Fruit fly (Drosophila melanogaster) ovary, adult (tissue): ENCODE measurements around the gene CG14947.
A peak's percentile ranks its signal among the peaks of the same experiment; 100 is the strongest.

ENCODE experiments used
- CG17801 ChIP-seq: fragments of 200-800 bp; optimal IDR thresholded peaks from 2 replicates; lab custom pipeline; 2019; ENCODE audit warnings: missing biosample characterization, mild to moderate bottlenecking, missing genetic modification characterization, moderate library complexity; ENCODE audit not compliant: partially characterized antibody

The CG14947 gene

DNA sequence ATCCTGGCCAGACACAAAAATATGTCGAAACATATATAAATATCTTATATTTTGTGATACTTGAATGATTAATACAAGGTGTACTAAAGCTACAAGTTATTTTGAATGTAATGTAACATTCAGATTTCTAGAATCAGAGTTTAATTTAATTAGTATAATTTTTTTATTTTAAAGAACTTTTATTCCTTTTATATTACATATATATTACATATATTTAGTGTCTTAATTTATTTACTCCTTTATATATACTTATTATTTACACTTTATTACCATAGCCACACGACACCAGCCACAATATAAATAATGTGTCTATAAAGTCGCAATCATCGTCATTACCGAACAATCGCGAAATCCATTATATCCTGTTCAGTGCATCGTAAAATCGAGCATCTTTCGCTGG, 15.6 kb downstream of the CG14947 start, which contains the start of gene Pex19:
Gene Pex19, plus strand, starts transcription at position 301 of the 400 bp plus-strand sequence.
- no peak for TF ChIP-seq CG17801

DNA sequence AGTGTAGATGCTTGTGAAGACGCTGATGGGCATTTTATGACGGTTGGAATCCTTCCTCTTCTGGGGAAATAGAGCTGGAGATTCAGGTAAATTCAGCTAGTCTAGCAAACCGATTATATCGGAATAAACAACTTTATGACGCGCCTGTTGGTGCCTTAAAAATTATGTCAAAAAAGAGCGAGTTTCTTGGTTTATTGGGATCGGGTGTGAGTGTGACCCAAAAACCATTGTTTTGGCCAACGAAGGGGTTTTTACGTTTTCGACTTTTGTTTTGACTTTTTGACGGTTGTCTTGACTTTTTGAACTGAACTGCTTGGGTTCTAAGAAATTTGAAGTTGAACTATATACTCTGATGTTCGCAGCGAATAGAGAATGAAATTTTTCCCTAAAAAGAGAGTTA, 16.1 kb downstream of the CG14947 start:
- TF ChIP-seq CG17801: no peak

DNA sequence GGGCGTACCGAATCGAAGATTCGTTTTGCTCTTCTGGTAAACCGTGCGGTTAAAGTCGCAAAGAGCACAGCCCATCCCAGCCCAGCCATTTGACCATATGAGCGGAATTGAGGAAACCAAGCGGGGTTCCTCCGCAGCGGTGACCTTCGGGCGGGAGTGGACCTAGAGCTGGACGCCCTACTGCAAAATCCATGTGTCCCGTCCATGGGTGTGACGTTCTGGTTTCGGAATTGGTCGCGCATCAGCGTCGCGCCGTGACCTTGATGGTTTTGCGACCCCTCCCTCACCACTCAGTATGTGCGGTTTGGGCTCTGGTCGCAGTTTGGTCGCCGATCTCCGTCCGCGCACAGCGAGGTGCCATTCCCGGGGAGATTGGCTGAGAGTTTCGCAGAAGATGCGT, 16.8 kb downstream of the CG14947 start:
- no peak for TF ChIP-seq CG17801

DNA sequence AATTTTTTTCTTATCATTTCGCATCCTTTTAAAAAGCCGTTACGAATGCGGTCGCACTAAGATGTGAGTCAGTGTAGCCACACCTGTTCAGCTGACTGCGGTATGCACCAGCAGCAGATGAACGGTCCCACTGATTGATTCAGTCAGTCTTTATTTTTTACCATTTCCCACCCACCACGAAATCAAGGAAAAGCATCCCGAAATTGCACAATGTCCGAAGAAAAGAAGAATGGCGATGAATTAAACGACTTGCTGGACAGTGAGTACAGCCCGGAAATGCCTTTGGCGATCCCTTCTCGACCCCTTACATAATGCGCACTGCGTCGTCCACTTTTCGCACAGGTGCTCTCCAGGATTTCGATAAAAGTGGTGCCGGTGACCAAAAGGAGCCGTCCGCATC, 17.8 kb downstream of the CG14947 start:
- TF ChIP-seq CG17801: no peak

DNA sequence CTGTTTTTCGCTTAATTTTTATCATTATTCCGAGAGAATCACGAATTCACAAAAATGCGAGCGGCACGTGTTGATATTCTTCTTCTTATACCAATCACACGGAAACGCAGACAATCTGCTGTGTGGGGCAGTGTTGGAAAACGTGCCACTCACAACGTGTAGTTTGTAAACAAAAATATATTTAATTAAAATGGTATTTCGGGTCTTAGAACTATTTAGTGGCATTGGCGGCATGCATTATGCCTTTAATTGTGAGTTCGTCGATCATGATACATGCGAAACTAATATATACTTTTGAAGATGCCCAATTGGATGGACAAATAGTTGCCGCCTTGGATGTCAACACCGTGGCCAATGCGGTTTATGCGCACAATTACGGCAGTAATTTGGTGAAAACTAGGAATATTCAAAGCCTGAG, 20.5 kb downstream of the CG14947 start, which contains the start of the genes CG6712 and Mt2:
Gene CG6712, minus strand, starts transcription at position 116 of the 418 bp plus-strand sequence.
Gene Mt2, plus strand, starts transcription at position 130 of the 418 bp plus-strand sequence.
- TF ChIP-seq CG17801: no peak

DNA sequence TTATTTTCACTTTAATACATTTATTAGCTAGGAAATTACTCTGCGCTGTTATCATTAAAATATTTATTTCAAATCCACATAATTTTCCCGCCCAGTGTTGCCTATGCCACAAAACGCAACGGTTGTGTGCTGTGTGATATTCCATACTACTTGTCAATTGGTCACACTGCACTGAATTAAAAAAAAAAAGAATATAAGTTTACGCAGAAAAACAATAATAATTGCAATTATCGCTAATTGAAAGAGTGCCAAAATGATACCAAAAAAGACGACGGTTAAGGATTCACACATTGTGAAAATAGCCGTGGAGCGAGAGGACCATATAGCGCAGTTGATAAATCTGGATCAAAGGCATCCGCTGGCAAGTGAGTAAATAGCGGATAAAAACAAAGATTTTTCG, 21.8 kb downstream of the CG14947 start, which contains the start of gene Ced-12:
Gene Ced-12, plus strand, starts transcription at position 141 of the 400 bp plus-strand sequence.
- no peak for TF ChIP-seq CG17801

DNA sequence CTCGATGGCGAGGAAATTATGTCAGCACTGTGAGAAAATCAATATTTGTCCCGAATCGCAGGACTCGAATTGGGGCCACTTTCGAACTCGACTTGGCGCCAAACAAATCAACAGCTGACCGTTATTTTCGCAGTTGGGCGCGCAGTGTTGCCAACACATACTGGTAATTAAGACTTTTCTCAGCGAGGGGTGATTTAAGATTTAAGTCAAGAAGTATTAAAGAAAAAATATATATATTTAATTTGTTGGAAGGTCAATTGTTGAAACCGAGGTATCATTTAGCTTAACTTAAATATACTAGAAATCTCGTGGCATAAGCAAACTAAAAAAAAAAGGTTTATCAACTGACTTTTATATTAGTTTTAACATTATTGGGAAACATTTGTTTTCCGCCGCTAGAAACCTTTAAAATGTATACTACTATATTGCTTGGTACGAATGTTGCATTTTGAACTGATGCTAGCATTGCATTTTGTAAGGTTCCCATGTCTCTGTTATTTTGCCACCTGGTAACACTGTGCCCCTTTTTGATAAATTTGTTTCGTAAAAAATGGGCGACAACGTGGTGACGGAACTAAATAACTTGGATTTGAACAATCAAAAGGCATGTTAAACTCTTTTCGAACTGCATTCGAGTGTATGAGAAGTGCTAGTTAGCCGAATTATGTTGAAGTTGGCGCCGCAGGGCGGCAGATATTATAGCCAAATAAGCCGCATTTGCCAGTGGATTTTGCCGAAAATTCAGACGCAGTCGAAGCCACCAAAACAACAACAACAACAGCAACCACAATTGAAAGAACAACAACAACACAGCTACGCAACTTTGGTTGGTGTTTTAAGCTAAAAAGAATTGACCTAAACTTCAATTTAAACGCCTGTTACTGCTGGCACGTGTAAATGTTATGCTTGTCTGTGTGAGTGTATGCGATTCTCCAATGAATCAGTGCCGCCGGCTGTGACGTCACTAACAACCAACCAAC, 27.6 kb downstream of the CG14947 start, which contains the start of the genes Patsas and ThrRS:
Gene Patsas, minus strand, starts transcription at position 55 of the 980 bp plus-strand sequence.
Gene ThrRS, plus strand, starts transcription at position 521 of the 980 bp plus-strand sequence.
- peak; percentile 44 for TF ChIP-seq CG17801

DNA sequence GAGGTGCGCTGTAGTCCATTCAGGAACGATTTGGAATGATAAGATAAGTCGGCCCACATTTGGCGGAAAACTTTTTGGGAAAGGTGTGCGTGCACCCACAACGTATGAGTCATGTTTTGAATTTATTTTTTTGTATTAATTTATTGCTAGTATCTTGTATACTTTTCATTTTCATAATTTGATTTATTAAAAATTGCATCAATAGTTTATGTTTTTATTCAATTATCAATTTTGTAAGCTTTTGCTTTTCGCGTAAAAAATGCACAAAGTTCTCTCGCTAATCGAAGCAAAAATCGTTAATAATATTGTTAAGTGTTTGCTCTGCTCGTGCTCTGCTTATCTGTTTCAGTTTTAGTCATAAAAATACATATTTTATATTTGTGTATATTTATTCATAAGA, 31.2 kb downstream of the CG14947 start:
- no peak for TF ChIP-seq CG17801

DNA sequence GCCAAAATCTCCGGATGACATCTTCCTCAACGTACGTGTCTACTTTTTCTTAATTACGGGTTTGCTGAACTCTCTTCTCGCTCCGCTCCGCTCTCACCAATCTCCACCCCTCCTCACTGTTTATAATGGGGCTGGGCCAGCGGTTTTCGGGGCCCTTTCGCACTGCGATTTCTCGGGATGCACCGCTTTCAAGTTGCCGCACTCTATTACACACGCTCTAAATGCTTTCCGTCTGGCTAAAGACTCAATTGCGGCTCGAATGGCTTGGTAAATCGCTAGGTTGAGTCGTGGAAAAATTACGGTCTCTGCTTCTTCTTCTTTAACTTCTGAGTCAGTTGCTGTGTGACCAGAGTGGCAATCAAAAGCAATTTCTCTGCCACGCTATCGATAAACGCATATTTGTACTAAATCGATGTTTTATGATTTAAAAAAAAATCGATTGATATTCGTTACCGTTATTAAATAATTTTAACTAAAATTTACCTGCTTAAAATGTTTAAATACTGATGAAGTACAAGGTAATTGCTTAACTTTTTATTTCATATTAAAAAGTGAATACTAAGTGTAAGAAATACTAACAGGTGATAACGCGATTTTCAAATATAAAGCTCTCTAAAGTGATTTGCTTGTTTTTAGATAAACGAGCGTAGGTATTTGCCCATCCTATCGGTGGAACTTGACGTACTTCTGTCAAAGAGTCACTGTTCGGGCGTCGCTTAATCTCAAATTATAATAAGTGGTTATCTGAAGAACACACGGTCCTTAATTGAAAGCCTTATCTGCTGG, 33.1 kb downstream of the CG14947 start, which contains the start of the genes Rab6 and Phae1:
Gene Rab6, minus strand, starts transcription at position 338 of the 786 bp plus-strand sequence.
Gene Phae1, plus strand, starts transcription at position 639 of the 786 bp plus-strand sequence.
- TF ChIP-seq CG17801: peak; percentile 63

DNA sequence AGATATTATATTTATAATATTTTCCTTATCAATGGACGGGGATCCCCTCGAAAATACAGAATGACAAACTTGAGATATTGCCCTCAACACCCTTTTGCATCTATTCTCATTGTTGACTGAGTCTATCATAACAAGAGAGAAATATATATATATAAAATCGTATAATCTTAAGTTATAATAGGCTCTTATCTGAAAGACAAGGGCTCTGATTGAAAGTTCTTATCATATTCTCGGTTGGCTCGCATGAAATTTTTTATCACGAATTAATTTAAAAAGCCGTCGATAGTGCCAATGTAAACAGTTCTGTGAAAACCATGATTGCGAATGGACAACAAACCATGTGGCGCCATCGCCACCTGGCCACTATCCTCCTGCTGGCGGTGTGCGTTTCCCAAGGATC, 34.9 kb downstream of the CG14947 start, which contains the start of gene Phae2:
Gene Phae2, plus strand, starts transcription at position 301 of the 400 bp plus-strand sequence.
- TF ChIP-seq CG17801: no peak

DNA sequence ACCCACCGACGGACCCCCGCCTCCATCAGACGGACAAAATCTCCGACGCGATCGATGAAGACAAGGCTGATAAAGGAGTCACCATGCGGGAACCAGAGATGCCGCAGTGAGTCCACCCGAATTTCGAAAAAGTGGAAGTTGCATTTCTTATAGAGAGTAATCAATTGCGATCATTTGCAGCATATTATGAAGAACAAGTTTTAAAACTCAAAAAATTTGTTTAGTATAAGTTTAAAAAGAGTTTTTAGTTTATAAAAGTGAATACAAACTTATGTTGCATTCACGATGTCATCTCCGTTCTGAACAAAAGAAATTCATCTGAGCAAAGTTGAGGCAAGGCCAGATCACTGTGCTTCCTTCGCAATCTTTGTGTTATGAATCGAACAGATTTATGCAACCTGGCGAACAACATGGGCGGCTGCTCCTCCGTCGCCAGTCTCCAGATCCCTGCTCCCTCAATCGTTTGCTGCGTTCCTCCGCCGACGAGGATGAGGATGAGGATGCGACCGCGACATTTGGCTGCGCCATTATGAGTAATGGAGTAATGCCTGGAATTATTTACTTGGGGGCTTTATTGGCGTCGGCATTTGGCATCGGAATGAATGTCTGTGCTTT, 37.1 kb downstream of the CG14947 start:
- no peak for TF ChIP-seq CG17801

DNA sequence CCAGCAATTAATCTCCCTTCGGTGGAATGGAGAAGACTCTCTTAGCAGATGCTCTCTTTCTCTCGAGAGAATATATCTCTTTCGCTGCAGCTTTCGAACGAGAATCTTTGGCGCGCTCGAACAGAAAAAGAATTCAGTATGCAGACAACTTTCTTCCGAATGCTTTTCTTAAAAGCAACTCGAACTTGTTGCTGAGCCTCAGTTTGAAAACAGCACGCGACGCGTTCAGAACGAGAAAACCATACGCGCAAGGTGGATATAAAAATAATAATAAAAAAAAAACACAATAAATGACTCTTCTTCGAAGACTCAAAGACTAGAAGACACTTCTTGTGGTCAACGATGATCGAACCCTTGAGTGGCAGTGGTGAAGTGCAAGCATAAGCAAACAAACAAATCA, 38.3 kb downstream of the CG14947 start, which contains the start of gene CG17211:
Gene CG17211, plus strand, starts transcription at position 202 of the 400 bp plus-strand sequence.
- TF ChIP-seq CG17801: no peak

DNA sequence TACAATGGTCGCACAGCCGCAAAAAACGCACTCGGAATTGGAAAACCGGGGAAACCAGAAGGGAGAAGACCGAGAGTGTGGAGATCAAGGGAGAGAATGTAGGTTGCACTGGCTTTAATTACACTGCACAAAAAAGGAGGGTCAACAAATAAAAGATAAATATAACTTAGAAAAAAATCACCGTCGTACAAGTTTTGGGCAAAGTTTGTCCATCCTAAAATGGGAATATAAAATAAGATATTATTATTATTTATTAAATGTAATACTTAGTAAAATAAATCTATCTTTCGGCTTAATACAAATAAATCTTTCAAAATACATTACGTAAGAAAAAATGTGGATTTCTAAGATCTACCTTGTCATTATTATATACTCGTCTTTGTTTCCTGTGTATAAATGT, 39.9 kb downstream of the CG14947 start:
- no peak for TF ChIP-seq CG17801

DNA sequence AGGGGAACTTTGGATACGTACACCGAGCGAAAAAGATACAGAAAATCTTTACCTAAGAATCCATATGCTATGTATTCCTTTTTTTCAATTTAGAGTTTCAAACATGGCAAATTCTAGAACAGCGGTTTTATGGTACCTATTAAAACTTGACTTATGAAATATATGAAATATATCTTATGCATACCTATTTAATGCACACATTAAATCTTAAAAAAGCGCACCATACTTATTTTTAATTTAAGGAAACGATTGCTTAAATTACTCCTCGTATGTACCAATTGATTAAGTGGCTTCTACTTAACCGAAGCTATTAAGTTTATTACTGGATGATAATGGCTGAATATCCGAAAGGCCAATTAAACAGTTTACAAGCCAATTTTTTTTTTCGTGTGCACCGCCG, 44.1 kb downstream of the CG14947 start:
- TF ChIP-seq CG17801: no peak
